Fruit fly (Drosophila melanogaster) whole organism, embryonic: ENCODE measurements around the gene CG2794.

Source experiments
- B-H2 ChIP-seq: fragments of 200-800 bp; sonication (Bioruptor generic); optimal IDR thresholded peaks from 2 replicates; lab custom pipeline; 2018; ENCODE audit warnings: missing biosample characterization, mild to moderate bottlenecking, missing genetic modification characterization
- CG10209 ChIP-seq: fragments of 200-800 bp; sonication (Bioruptor generic); optimal IDR thresholded peaks from 3 replicates; lab custom pipeline; 2017; ENCODE audit warnings: missing biosample characterization, mild to moderate bottlenecking, missing genetic modification characterization, missing genetic modification reagents
- CG1024 ChIP-seq: fragments of 200-800 bp; sonication (Bioruptor generic); IDR thresholded peaks from 2 replicates; pipeline ENCODE4 v1.3.6; 2022; ENCODE audit warnings: missing biosample characterization, missing genetic modification characterization
- CG11695 ChIP-seq: fragments of 200-800 bp; sonication (Bioruptor generic); IDR thresholded peaks from 3 replicates; pipeline ENCODE4 v1.3.6; 2022; ENCODE audit warnings: missing biosample characterization, missing genetic modification characterization
- CG12104 ChIP-seq: fragments of 200-800 bp; sonication (Bioruptor generic); optimal IDR thresholded peaks from 3 replicates; lab custom pipeline; 2016; ENCODE audit warnings: missing biosample characterization, missing genetic modification characterization
- CG12155 ChIP-seq: fragments of 200-800 bp; sonication (Bioruptor generic); optimal IDR thresholded peaks from 3 replicates; lab custom pipeline; 2016; ENCODE audit warnings: missing biosample characterization, missing genetic modification characterization
- CG1233 ChIP-seq: fragments of 200-800 bp; sonication (Bioruptor generic); optimal IDR thresholded peaks from 4 replicates; lab custom pipeline; 2018; ENCODE audit warnings: missing biosample characterization, mild to moderate bottlenecking, missing genetic modification characterization
- CG12942 ChIP-seq: fragments of 200-800 bp; sonication (Bioruptor generic); optimal IDR thresholded peaks from 3 replicates; lab custom pipeline; 2016; ENCODE audit warnings: missing biosample characterization, missing genetic modification characterization
- CG14050 ChIP-seq: fragments of 200-800 bp; sonication (Bioruptor generic); IDR thresholded peaks from 3 replicates; pipeline ENCODE4 v1.3.6; 2022; ENCODE audit warnings: missing biosample characterization, missing genetic modification characterization
- CG15269 ChIP-seq: fragments of 200-800 bp; sonication (Bioruptor generic); optimal IDR thresholded peaks from 2 replicates; lab custom pipeline; 2018; ENCODE audit warnings: missing biosample characterization, mild to moderate bottlenecking, missing genetic modification characterization, moderate library complexity
- CG1792 ChIP-seq: fragments of 200-800 bp; sonication (Bioruptor generic); optimal IDR thresholded peaks from 2 replicates; lab custom pipeline; 2016; ENCODE audit warnings: missing biosample characterization, missing genetic modification characterization
- CG18262 ChIP-seq: fragments of 200-800 bp; optimal IDR thresholded peaks from 3 replicates; lab custom pipeline; 2019; ENCODE audit warnings: missing biosample characterization, mild to moderate bottlenecking, missing genetic modification characterization, moderate library complexity
- CG2120 ChIP-seq: fragments of 200-800 bp; sonication (Bioruptor generic); optimal IDR thresholded peaks from 3 replicates; lab custom pipeline; 2016; ENCODE audit warnings: missing biosample characterization, missing genetic modification characterization
- CG30431 ChIP-seq: fragments of 200-800 bp; sonication (Bioruptor generic); optimal IDR thresholded peaks from 2 replicates; lab custom pipeline; 2017; ENCODE audit warnings: missing biosample characterization, missing genetic modification characterization
- CG43689 ChIP-seq: fragments of 200-800 bp; sonication (Bioruptor generic); IDR thresholded peaks from 2 replicates; pipeline ENCODE4 v1.3.6; 2022; ENCODE audit warnings: missing biosample characterization, missing genetic modification characterization
- Dbx ChIP-seq: fragments of 200-800 bp; sonication (Bioruptor generic); IDR thresholded peaks from 3 replicates; pipeline ENCODE4 v1.3.6; 2022; ENCODE audit warnings: missing biosample characterization, missing genetic modification characterization
- HLH54F ChIP-seq: fragments of 200-800 bp; sonication (Bioruptor generic); optimal IDR thresholded peaks from 3 replicates; lab custom pipeline; 2016; ENCODE audit warnings: missing biosample characterization, missing genetic modification characterization
- HmgZ ChIP-seq: fragments of 200-800 bp; sonication (Bioruptor generic); optimal IDR thresholded peaks from 2 replicates; lab custom pipeline; 2018; ENCODE audit warnings: missing biosample characterization, mild to moderate bottlenecking, missing genetic modification characterization
- Hsf ChIP-seq: fragments of 200-800 bp; sonication (Bioruptor generic); optimal IDR thresholded peaks from 3 replicates; lab custom pipeline; 2016; ENCODE audit warnings: missing biosample characterization, missing genetic modification characterization
- MTF-1 ChIP-seq: fragments of 200-800 bp; sonication (Bioruptor generic); optimal IDR thresholded peaks from 2 replicates; lab custom pipeline; 2018; ENCODE audit warnings: missing biosample characterization, mild to moderate bottlenecking, missing genetic modification characterization, borderline replicate concordance
- Max ChIP-seq: fragments of 200-800 bp; sonication (Bioruptor generic); optimal IDR thresholded peaks from 2 replicates; lab custom pipeline; 2016; ENCODE audit warnings: missing biosample characterization, mild to moderate bottlenecking, missing genetic modification characterization
- NK7.1 ChIP-seq: fragments of 200-800 bp; sonication (Bioruptor generic); optimal IDR thresholded peaks from 3 replicates; lab custom pipeline; 2016; ENCODE audit warnings: missing biosample characterization, missing genetic modification characterization
- Nf-YC ChIP-seq: fragments of 200-800 bp; optimal IDR thresholded peaks from 3 replicates; lab custom pipeline; 2019; ENCODE audit warnings: missing biosample characterization, mild to moderate bottlenecking, missing genetic modification characterization, moderate library complexity
- NfI ChIP-seq: fragments of 200-800 bp; sonication (Bioruptor generic); optimal IDR thresholded peaks from 3 replicates; lab custom pipeline; 2018; ENCODE audit warnings: missing biosample characterization, mild to moderate bottlenecking, missing genetic modification characterization, moderate library complexity
- al ChIP-seq: fragments of 200-800 bp; sonication (Bioruptor generic); IDR thresholded peaks from 2 replicates; pipeline ENCODE4 v1.3.6; 2022; ENCODE audit warnings: missing biosample characterization, missing genetic modification characterization
- ato ChIP-seq: fragments of 200-800 bp; sonication (Bioruptor generic); IDR thresholded peaks from 2 replicates; pipeline ENCODE4 v1.3.6; 2022; ENCODE audit warnings: missing biosample characterization, missing genetic modification characterization; ENCODE audit not compliant: partially characterized antibody
- danr ChIP-seq: fragments of 200-800 bp; sonication (Bioruptor generic); IDR thresholded peaks from 2 replicates; pipeline ENCODE4 v1.3.6; 2022; ENCODE audit warnings: missing biosample characterization, missing genetic modification characterization
- dati ChIP-seq: fragments of 200-800 bp; sonication (Bioruptor generic); IDR thresholded peaks from 2 replicates; pipeline ENCODE4 v1.3.6; 2022; ENCODE audit warnings: missing biosample characterization, missing genetic modification characterization
- ems ChIP-seq: fragments of 200-800 bp; sonication (Bioruptor generic); optimal IDR thresholded peaks from 3 replicates; lab custom pipeline; 2016; ENCODE audit warnings: missing biosample characterization, missing genetic modification characterization
- ken ChIP-seq: fragments of 200-800 bp; sonication (Bioruptor generic); IDR thresholded peaks from 3 replicates; pipeline ENCODE4 v1.3.6; 2022; ENCODE audit warnings: missing biosample characterization, missing genetic modification characterization
- lab ChIP-seq: fragments of 200-800 bp; sonication (Bioruptor generic); optimal IDR thresholded peaks from 3 replicates; lab custom pipeline; 2017; ENCODE audit warnings: missing biosample characterization, missing genetic modification characterization, mild to moderate bottlenecking, moderate library complexity, missing genetic modification reagents
- lmd ChIP-seq: fragments of 200-800 bp; sonication (Bioruptor generic); IDR thresholded peaks from 2 replicates; pipeline ENCODE4 v1.3.6; 2022; ENCODE audit warnings: missing biosample characterization, missing genetic modification characterization
- maf-S ChIP-seq: fragments of 200-800 bp; sonication (Bioruptor generic); optimal IDR thresholded peaks from 2 replicates; lab custom pipeline; 2016; ENCODE audit warnings: missing biosample characterization, missing genetic modification characterization
- mam ChIP-seq: fragments of 200-800 bp; sonication (Bioruptor generic); optimal IDR thresholded peaks from 3 replicates; lab custom pipeline; 2016; ENCODE audit warnings: missing biosample characterization, missing genetic modification characterization
- mld ChIP-seq: fragments of 200-800 bp; sonication (Bioruptor generic); IDR thresholded peaks from 3 replicates; pipeline ENCODE4 v1.3.6; 2022; ENCODE audit warnings: missing biosample characterization, missing genetic modification characterization; ENCODE audit not compliant: partially characterized antibody
- nau ChIP-seq: fragments of 200-800 bp; sonication (Bioruptor generic); optimal IDR thresholded peaks from 3 replicates; lab custom pipeline; 2017; ENCODE audit warnings: missing biosample characterization, mild to moderate bottlenecking, missing genetic modification characterization, missing genetic modification reagents
- nerfin-1 ChIP-seq: fragments of 200-800 bp; sonication (Bioruptor generic); optimal IDR thresholded peaks from 3 replicates; lab custom pipeline; 2019; ENCODE audit warnings: missing biosample characterization, mild to moderate bottlenecking, missing genetic modification characterization, moderate library complexity
- odd ChIP-seq: fragments of 200-800 bp; sonication (Bioruptor generic); optimal IDR thresholded peaks from 2 replicates; lab custom pipeline; 2017; ENCODE audit warnings: missing biosample characterization, mild to moderate bottlenecking, missing genetic modification characterization
- otp ChIP-seq: fragments of 200-800 bp; sonication (Bioruptor generic); IDR thresholded peaks from 3 replicates; pipeline ENCODE4, ENCODE4 v1.3.6; 2022; ENCODE audit warnings: missing biosample characterization, missing genetic modification characterization
- psq ChIP-seq: fragments of 200-800 bp; sonication (Bioruptor generic); optimal IDR thresholded peaks from 2 replicates; lab custom pipeline; 2017; ENCODE audit warnings: missing biosample characterization, missing genetic modification characterization
- schlank ChIP-seq: fragments of 200-800 bp; sonication (Bioruptor generic); optimal IDR thresholded peaks from 2 replicates; lab custom pipeline; 2018; ENCODE audit warnings: missing biosample characterization, mild to moderate bottlenecking, missing genetic modification characterization
- scrt ChIP-seq: fragments of 200-800 bp; sonication (Bioruptor generic); optimal IDR thresholded peaks from 2 replicates; lab custom pipeline; 2018; ENCODE audit warnings: missing biosample characterization, mild to moderate bottlenecking, missing genetic modification characterization, moderate library complexity
- sisA ChIP-seq: fragments of 200-800 bp; sonication (Bioruptor generic); IDR thresholded peaks from 2 replicates; pipeline ENCODE4 v1.3.6; 2022; ENCODE audit warnings: missing biosample characterization, missing genetic modification characterization
- slp2 ChIP-seq: fragments of 200-800 bp; sonication (Bioruptor generic); optimal IDR thresholded peaks from 2 replicates; lab custom pipeline; 2016; ENCODE audit warnings: missing biosample characterization, missing genetic modification characterization
- ssp ChIP-seq: fragments of 200-800 bp; sonication (Bioruptor generic); IDR thresholded peaks from 2 replicates; pipeline ENCODE4 v1.3.6; 2022; ENCODE audit warnings: missing biosample characterization, missing genetic modification characterization
- tll ChIP-seq, 2 experiments: fragments of 200-800 bp in 1 of 2; fragments of >200 bp in 1 of 2; sonication (Bioruptor generic) in 1 of 2; optimal IDR thresholded peaks; 2 replicates each; lab custom pipeline; 2017 to 2019; ENCODE audit warnings: missing biosample characterization in 2 of 2, missing genetic modification characterization in 2 of 2, mild to moderate bottlenecking in 1 of 2, moderate library complexity in 1 of 2
- wek ChIP-seq: fragments of 200-800 bp; sonication (Bioruptor generic); optimal IDR thresholded peaks from 3 replicates; lab custom pipeline; 2018; ENCODE audit warnings: missing biosample characterization, mild to moderate bottlenecking, missing genetic modification characterization, moderate library complexity
- wor ChIP-seq: fragments of 200-800 bp; sonication (Bioruptor generic); IDR thresholded peaks from 2 replicates; pipeline ENCODE4 v1.3.6; 2022; ENCODE audit warnings: missing biosample characterization, missing genetic modification characterization
- z ChIP-seq: fragments of 200-800 bp; sonication (Bioruptor generic); IDR thresholded peaks from 3 replicates; pipeline ENCODE4 v1.3.6; 2022; ENCODE audit warnings: missing biosample characterization, missing genetic modification characterization
- zen ChIP-seq: fragments of 200-800 bp; sonication (Bioruptor generic); optimal IDR thresholded peaks from 3 replicates; lab custom pipeline; 2018; ENCODE audit warnings: missing biosample characterization, mild to moderate bottlenecking, missing genetic modification characterization, moderate library complexity

CG2794 gene

DNA sequence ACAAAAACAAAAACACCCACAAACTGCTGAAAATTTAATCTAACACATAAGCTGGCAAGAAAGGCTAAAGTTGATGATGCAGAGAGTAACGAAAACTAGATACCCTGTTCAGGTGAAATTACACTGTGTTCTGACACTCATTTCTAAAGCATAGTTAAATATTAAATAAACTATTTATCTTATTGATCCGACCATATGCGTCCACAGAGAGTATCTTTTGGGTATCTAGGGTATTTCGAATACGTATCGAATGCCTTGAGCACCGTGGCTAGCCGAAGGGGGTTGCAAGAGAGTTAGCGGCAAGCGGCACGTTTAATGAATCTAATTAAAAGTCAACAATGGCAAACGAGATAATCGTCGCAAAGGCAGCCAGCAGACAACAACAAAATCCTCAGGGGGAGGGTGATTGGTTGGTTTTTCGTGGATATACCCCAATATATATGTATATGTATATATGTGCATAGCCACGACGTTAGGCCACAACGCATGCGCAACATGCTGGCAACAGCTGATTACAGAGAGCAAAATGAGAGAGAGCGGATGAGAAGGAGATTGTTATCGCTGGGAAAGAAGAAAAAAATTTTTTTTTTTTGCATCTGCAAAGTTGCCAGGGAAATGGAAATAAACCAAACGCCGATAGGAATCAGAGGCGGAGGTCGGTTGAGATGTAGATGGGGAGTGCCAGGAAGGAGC lies 41.9 kb upstream of the CG2794 start (continued):
- TF ChIP-seq al (GFP tag; lab: Robert Waterston, UW) (no peak), zen (peak; percentile 93), maf-S (GFP tag; lab: Kevin White, UChicago) (peak; percentile 45), HLH54F (peak; percentile 24), CG18262 (tag; lab: Kevin White, UChicago) (peak; percentile 91), wor (GFP tag; lab: Robert Waterston, UW) (peak; percentile 72), CG1792 (GFP tag; lab: Kevin White, UChicago) (no peak), CG1024 (GFP tag; lab: Robert Waterston, UW) (peak; percentile 58), CG15269 (tag; lab: Kevin White, UChicago) (peak; percentile 78), schlank (tag; lab: Kevin White, UChicago) (no peak), HmgZ (tag; lab: Kevin White, UChicago) (no peak), otp (peak; percentile 86), lmd (peak; percentile 83), ssp (GFP tag; lab: Robert Waterston, UW) (peak; percentile 72), tll (GFP tag; optimal IDR thresholded peaks at IDR 0.05; lab: Kevin White, UChicago) (peak in 1 of 2 experiments; percentile 58), nau (peak; percentile 62), mld (GFP tag; lab: Robert Waterston, UW) (no peak), ken (GFP tag; lab: Robert Waterston, UW) (peak; percentile 85; the same call in 2 of the 3 replicates), psq (peak; percentile 57), CG12155 (peak; percentile 47), lab (GFP tag; lab: Kevin White, UChicago) (peak; percentile 87), B-H2 (GFP tag; lab: Kevin White, UChicago) (no peak), mam (GFP tag; lab: Kevin White, UChicago) (peak; percentile 26), odd (GFP tag; lab: Kevin White, UChicago) (no peak), z (GFP tag; lab: Robert Waterston, UW) (no peak), CG30431 (GFP tag; lab: Kevin White, UChicago) (peak; percentile 55), NfI (GFP tag; lab: Kevin White, UChicago) (peak; percentile 19), sisA (GFP tag; lab: Robert Waterston, UW) (peak; percentile 83), NK7.1 (GFP tag; lab: Kevin White, UChicago) (no peak), CG12104 (GFP tag; lab: Kevin White, UChicago) (no peak), ato (GFP tag; lab: Robert Waterston, UW) (no peak), CG1233 (peak; percentile 69), MTF-1 (GFP tag; lab: Kevin White, UChicago) (peak; percentile 68), CG2120 (GFP tag; lab: Kevin White, UChicago) (peak; percentile 60), ems (GFP tag; lab: Kevin White, UChicago) (peak; percentile 39), danr (GFP tag; lab: Robert Waterston, UW) (peak; percentile 62; the same call in 1 of the 2 replicates), nerfin-1 (peak; percentile 65), dati (peak; percentile 64; the same call in 1 of the 2 replicates), Nf-YC (no peak), wek (GFP tag; lab: Kevin White, UChicago) (peak; percentile 31), CG14050 (GFP tag; lab: Robert Waterston, UW) (peak; percentile 81), Dbx (GFP tag; lab: Robert Waterston, UW) (no peak), CG11695 (peak; percentile 83), CG43689 (GFP tag; lab: Robert Waterston, UW) (peak; percentile 54), slp2 (GFP tag; lab: Kevin White, UChicago) (peak; percentile 61), CG10209 (GFP tag; lab: Kevin White, UChicago) (peak; percentile 75), scrt (GFP tag; lab: Kevin White, UChicago) (peak; percentile 65), Hsf (GFP tag; lab: Kevin White, UChicago) (peak; percentile 70), CG12942 (GFP tag; lab: Kevin White, UChicago) (peak; percentile 60), Max (GFP tag; lab: Kevin White, UChicago) (peak; percentile 49)
